Fruit fly (Drosophila melanogaster) whole organism, embryonic: Measurements from ENCODE around the gene Rad17.

ENCODE experiments used
- CG10147 ChIP-seq: fragments of 200-800 bp; sonication (Bioruptor generic); optimal IDR thresholded peaks from 2 replicates; lab custom pipeline; 2019; ENCODE audit warnings: missing biosample characterization, mild to moderate bottlenecking, missing genetic modification characterization, moderate library complexity
- CG10654 ChIP-seq: fragments of 200-800 bp; sonication (Bioruptor generic); optimal IDR thresholded peaks from 2 replicates; lab custom pipeline; 2016; ENCODE audit warnings: missing biosample characterization, missing genetic modification characterization
- CG12659 ChIP-seq: fragments of 200-800 bp; sonication (Bioruptor generic); optimal IDR thresholded peaks from 3 replicates; lab custom pipeline; 2017; ENCODE audit warnings: mild to moderate bottlenecking, missing biosample characterization, missing genetic modification reagents, missing genetic modification characterization
- CG12769 ChIP-seq: fragments of 200-800 bp; sonication (Bioruptor generic); optimal IDR thresholded peaks from 2 replicates; lab custom pipeline; 2019; ENCODE audit warnings: missing biosample characterization, mild to moderate bottlenecking, missing genetic modification characterization, moderate library complexity
- CG13624 ChIP-seq: fragments of 200-800 bp; sonication (Bioruptor generic); optimal IDR thresholded peaks from 2 replicates; lab custom pipeline; 2016; ENCODE audit warnings: missing biosample characterization, missing genetic modification characterization
- CG14050 ChIP-seq: fragments of 200-800 bp; sonication (Bioruptor generic); IDR thresholded peaks from 3 replicates; pipeline ENCODE4 v1.3.6; 2022; ENCODE audit warnings: missing biosample characterization, missing genetic modification characterization
- CG15479 ChIP-seq: fragments of 200-800 bp; sonication (Bioruptor generic); optimal IDR thresholded peaks from 3 replicates; lab custom pipeline; 2019; ENCODE audit warnings: missing biosample characterization, mild to moderate bottlenecking, missing genetic modification characterization, moderate library complexity
- CG17612 ChIP-seq: fragments of 200-800 bp; sonication (Bioruptor generic); IDR thresholded peaks from 2 replicates; pipeline ENCODE4 v1.3.6; 2022; ENCODE audit warnings: missing biosample characterization, missing genetic modification characterization
- CG18011 ChIP-seq: fragments of 200-800 bp; sonication (Bioruptor generic); optimal IDR thresholded peaks from 2 replicates; lab custom pipeline; 2017; ENCODE audit warnings: missing biosample characterization, missing genetic modification characterization, mild to moderate bottlenecking, moderate library complexity, missing genotype
- CG1832 ChIP-seq: fragments of 200-800 bp; sonication (Bioruptor generic); optimal IDR thresholded peaks from 2 replicates; lab custom pipeline; 2017; ENCODE audit warnings: missing biosample characterization, mild to moderate bottlenecking, missing genetic modification characterization, inconsistent platforms
- CG32767 ChIP-seq: fragments of 200-800 bp; sonication (Bioruptor generic); IDR thresholded peaks from 2 replicates; pipeline ENCODE4 v1.3.6; 2022; ENCODE audit warnings: missing biosample characterization, missing genetic modification characterization
- CG4617 ChIP-seq: fragments of 200-800 bp; sonication (Bioruptor generic); optimal IDR thresholded peaks from 3 replicates; lab custom pipeline; 2016; ENCODE audit warnings: missing biosample characterization, missing genetic modification characterization, borderline replicate concordance
- CG4820 ChIP-seq: fragments of 200-800 bp; sonication (Bioruptor generic); optimal IDR thresholded peaks from 3 replicates; lab custom pipeline; 2016; ENCODE audit warnings: missing biosample characterization, missing genetic modification characterization
- CG4854 ChIP-seq: fragments of 200-800 bp; sonication (Bioruptor generic); optimal IDR thresholded peaks from 2 replicates; lab custom pipeline; 2016; ENCODE audit warnings: missing biosample characterization, missing genetic modification characterization, inconsistent platforms
- CG6854 ChIP-seq: fragments of 200-800 bp; sonication (Bioruptor generic); optimal IDR thresholded peaks from 3 replicates; lab custom pipeline; 2017; ENCODE audit warnings: missing biosample characterization, mild to moderate bottlenecking, missing genetic modification characterization
- CG7839 ChIP-seq: fragments of 200-800 bp; sonication (Bioruptor generic); optimal IDR thresholded peaks from 3 replicates; lab custom pipeline; 2018; ENCODE audit warnings: missing biosample characterization, mild to moderate bottlenecking, missing genetic modification characterization, moderate library complexity
- CG7963 ChIP-seq: fragments of 200-800 bp; sonication (Bioruptor generic); IDR thresholded peaks from 3 replicates; pipeline ENCODE4 v1.3.6; 2022; ENCODE audit warnings: missing biosample characterization, missing genetic modification characterization; ENCODE audit not compliant: partially characterized antibody
- CG8281 ChIP-seq: fragments of 200-800 bp; sonication (Bioruptor generic); optimal IDR thresholded peaks from 2 replicates; lab custom pipeline; 2018; ENCODE audit warnings: missing biosample characterization, mild to moderate bottlenecking, missing genetic modification characterization, moderate library complexity
- CG8290 ChIP-seq, 3 experiments: fragments of 200-800 bp; sonication (Bioruptor generic); optimal IDR thresholded peaks; 2 replicates each; lab custom pipeline; 2016 to 2019; ENCODE audit warnings: missing biosample characterization in 3 of 3, missing genetic modification characterization in 3 of 3, mild to moderate bottlenecking in 2 of 3, moderate library complexity in 1 of 3
- CG8388 ChIP-seq: fragments of 200-800 bp; sonication (Bioruptor generic); optimal IDR thresholded peaks from 2 replicates; lab custom pipeline; 2019; ENCODE audit warnings: missing biosample characterization, mild to moderate bottlenecking, missing genetic modification characterization, moderate library complexity
- D ChIP-seq, 2 experiments: fragments of 200-800 bp in 1 of 2; fragments of >200 bp in 1 of 2; sonication (Bioruptor generic) in 1 of 2; optimal IDR thresholded peaks; 2 replicates in 1 of 2; 3 replicates in 1 of 2; lab custom pipeline; 2017; ENCODE audit warnings: mild to moderate bottlenecking in 1 of 2, missing biosample characterization in 1 of 2, missing genetic modification characterization in 1 of 2, missing genetic modification reagents in 1 of 2
- H2.0 ChIP-seq: fragments of 200-800 bp; sonication (Bioruptor generic); IDR thresholded peaks from 2 replicates; pipeline ENCODE4 v1.3.6; 2022; ENCODE audit warnings: missing biosample characterization, missing genetic modification characterization
- HLHmδ ChIP-seq: fragments of 200-800 bp; sonication (Bioruptor generic); optimal IDR thresholded peaks from 2 replicates; lab custom pipeline; 2018; ENCODE audit warnings: missing biosample characterization, mild to moderate bottlenecking, missing genetic modification characterization, moderate library complexity
- Hey ChIP-seq: fragments of 200-800 bp; sonication (Bioruptor generic); optimal IDR thresholded peaks from 3 replicates; lab custom pipeline; 2018; ENCODE audit warnings: missing biosample characterization, mild to moderate bottlenecking, missing genetic modification characterization
- Hr3 ChIP-seq: fragments of 200-800 bp; sonication (Bioruptor generic); optimal IDR thresholded peaks from 3 replicates; lab custom pipeline; 2016; ENCODE audit warnings: missing biosample characterization, missing genetic modification characterization
- NC2β ChIP-seq: fragments of 200-800 bp; sonication (Bioruptor generic); optimal IDR thresholded peaks from 2 replicates; lab custom pipeline; 2016; ENCODE audit warnings: missing biosample characterization, missing genetic modification characterization
- PHDP ChIP-seq: fragments of 200-800 bp; sonication (Bioruptor generic); optimal IDR thresholded peaks from 3 replicates; lab custom pipeline; 2018; ENCODE audit warnings: missing biosample characterization, mild to moderate bottlenecking, missing genetic modification characterization, moderate library complexity
- Sox102F ChIP-seq: fragments of 200-800 bp; sonication (Bioruptor generic); optimal IDR thresholded peaks from 2 replicates; lab custom pipeline; 2018; ENCODE audit warnings: missing biosample characterization, mild to moderate bottlenecking, missing genetic modification characterization, moderate library complexity
- Ssrp ChIP-seq: fragments of 200-800 bp; sonication (Bioruptor generic); optimal IDR thresholded peaks from 2 replicates; lab custom pipeline; 2018; ENCODE audit warnings: missing biosample characterization, mild to moderate bottlenecking, missing genetic modification characterization, moderate library complexity
- Xrp1 ChIP-seq: fragments of 200-800 bp; sonication (Bioruptor generic); IDR thresholded peaks from 2 replicates; pipeline ENCODE4 v1.3.6; 2022; ENCODE audit warnings: missing biosample characterization, missing genetic modification characterization
- ap ChIP-seq: fragments of 200-800 bp; sonication (Bioruptor generic); IDR thresholded peaks from 2 replicates; pipeline ENCODE4 v1.3.6; 2022; ENCODE audit warnings: missing biosample characterization, missing genetic modification characterization
- cato ChIP-seq: fragments of 200-800 bp; sonication (Bioruptor generic); optimal IDR thresholded peaks from 2 replicates; lab custom pipeline; 2016; ENCODE audit warnings: missing biosample characterization, missing genetic modification characterization, borderline replicate concordance
- dmrt11E ChIP-seq: fragments of 200-800 bp; sonication (Bioruptor generic); optimal IDR thresholded peaks from 3 replicates; lab custom pipeline; 2018; ENCODE audit warnings: missing biosample characterization, mild to moderate bottlenecking, missing genetic modification characterization, moderate library complexity
- dmrt99B ChIP-seq: fragments of 200-800 bp; sonication (Bioruptor generic); optimal IDR thresholded peaks from 2 replicates; lab custom pipeline; 2018; ENCODE audit warnings: missing biosample characterization, mild to moderate bottlenecking, missing genetic modification characterization, moderate library complexity
- en ChIP-seq: fragments of 200-800 bp; sonication (Bioruptor generic); optimal IDR thresholded peaks from 2 replicates; lab custom pipeline; 2016; ENCODE audit warnings: missing biosample characterization, missing genetic modification characterization
- eve ChIP-seq, 2 experiments: fragments of >200 bp; optimal IDR thresholded peaks; 2 replicates each; lab custom pipeline; 2017; ENCODE audit warnings: missing biosample characterization in 2 of 2, missing genetic modification characterization in 2 of 2
- grau ChIP-seq: fragments of 200-800 bp; optimal IDR thresholded peaks from 3 replicates; lab custom pipeline; 2019; ENCODE audit warnings: missing biosample characterization, mild to moderate bottlenecking, missing genetic modification characterization, moderate library complexity
- kah ChIP-seq: fragments of 200-800 bp; sonication (Bioruptor generic); optimal IDR thresholded peaks from 2 replicates; lab custom pipeline; 2018; ENCODE audit warnings: missing biosample characterization, mild to moderate bottlenecking, missing genetic modification characterization
- lilli ChIP-seq: fragments of 200-800 bp; sonication (Bioruptor generic); optimal IDR thresholded peaks from 3 replicates; lab custom pipeline; 2016; ENCODE audit warnings: missing biosample characterization, missing genetic modification characterization
- maf-S ChIP-seq: fragments of 200-800 bp; sonication (Bioruptor generic); optimal IDR thresholded peaks from 2 replicates; lab custom pipeline; 2016; ENCODE audit warnings: missing biosample characterization, missing genetic modification characterization
- pb ChIP-seq: fragments of 200-800 bp; sonication (Bioruptor generic); optimal IDR thresholded peaks from 3 replicates; lab custom pipeline; 2016; ENCODE audit warnings: missing biosample characterization, missing genetic modification characterization
- phol ChIP-seq: fragments of 200-800 bp; sonication (Bioruptor generic); optimal IDR thresholded peaks from 3 replicates; lab custom pipeline; 2018; ENCODE audit warnings: missing biosample characterization, mild to moderate bottlenecking, missing genetic modification characterization, moderate library complexity
- rib ChIP-seq: fragments of 200-800 bp; sonication (Bioruptor generic); IDR thresholded peaks from 2 replicates; pipeline ENCODE4 v1.3.6; 2022; ENCODE audit warnings: missing biosample characterization, missing genetic modification characterization
- sens ChIP-seq: fragments of 200-800 bp; sonication (Bioruptor generic); peaks from one replicate; lab custom pipeline; 2016; ENCODE audit warnings: missing biosample characterization, missing genetic modification characterization
- sob ChIP-seq: fragments of 200-800 bp; sonication (Bioruptor generic); IDR thresholded peaks from 2 replicates; pipeline ENCODE4 v1.3.6; 2022; ENCODE audit warnings: missing biosample characterization, missing genetic modification characterization
- sr ChIP-seq: fragments of 200-800 bp; sonication (Bioruptor generic); IDR thresholded peaks from 3 replicates; pipeline ENCODE4 v1.3.6; 2022; ENCODE audit warnings: missing biosample characterization, missing genetic modification characterization
- tin ChIP-seq: fragments of 200-800 bp; sonication (Bioruptor generic); optimal IDR thresholded peaks from 3 replicates; lab custom pipeline; 2016; ENCODE audit warnings: missing biosample characterization, missing genetic modification characterization
- twi ChIP-seq: fragments of 200-800 bp; optimal IDR thresholded peaks from 2 replicates; lab custom pipeline; 2019; ENCODE audit warnings: missing biosample characterization, mild to moderate bottlenecking, missing genetic modification characterization, moderate library complexity
- wek ChIP-seq: fragments of 200-800 bp; sonication (Bioruptor generic); optimal IDR thresholded peaks from 3 replicates; lab custom pipeline; 2018; ENCODE audit warnings: missing biosample characterization, mild to moderate bottlenecking, missing genetic modification characterization, moderate library complexity

Gene Rad17

dm6 chr3R:14691019-14691777 is 28.2 kb upstream of the Rad17 start (continued):
- peak; percentile 15 for TF ChIP-seq Sox102F
- peak; percentile 3 for TF ChIP-seq CG7839 (tag; lab: Kevin White, UChicago)
- no peak for TF ChIP-seq CG17612
- TF ChIP-seq HLHmδ, result no peak
- TF ChIP-seq grau (tag; lab: Kevin White, UChicago), result peak; percentile 22
- TF ChIP-seq Hr3 (GFP tag; lab: Kevin White, UChicago), result no peak
- TF ChIP-seq PHDP (tag; lab: Kevin White, UChicago), result no peak
- no peak for TF ChIP-seq CG10147 (GFP tag; lab: Kevin White, UChicago)
- TF ChIP-seq Hey, result no peak
- TF ChIP-seq Ssrp (tag; lab: Kevin White, UChicago), result peak; percentile 28
- no peak for TF ChIP-seq CG8281
- no peak for TF ChIP-seq CG7963 (GFP tag; lab: Robert Waterston, UW)
- peak; percentile 27; the same call in 1 of the 2 replicates for TF ChIP-seq Xrp1
- TF ChIP-seq CG1832 (GFP tag; lab: Kevin White, UChicago), result no peak
- no peak for TF ChIP-seq H2.0 (GFP tag; lab: Robert Waterston, UW)
- no peak for TF ChIP-seq maf-S (GFP tag; lab: Kevin White, UChicago)
- TF ChIP-seq CG8290 (GFP tag; optimal IDR thresholded peaks at IDR 0.05; lab: Kevin White, UChicago), result no peak
- TF ChIP-seq CG8290 (tag; optimal IDR thresholded peaks at IDR 0.05; lab: Kevin White, UChicago), result no peak
- peak; percentile 52 for TF ChIP-seq dmrt11E (tag; lab: Kevin White, UChicago)
- peak; percentile 0 for TF ChIP-seq dmrt99B (tag; lab: Kevin White, UChicago)
- TF ChIP-seq CG10654, result no peak
- peak in 1 of 2 experiments; percentile 28 for TF ChIP-seq eve (GFP tag; optimal IDR thresholded peaks at IDR 0.05; lab: Kevin White, UChicago)
- no peak for TF ChIP-seq lilli (GFP tag; lab: Kevin White, UChicago)
- peak; percentile 28 for TF ChIP-seq CG15479 (GFP tag; lab: Kevin White, UChicago)
- TF ChIP-seq D (optimal IDR thresholded peaks at IDR 0.05; lab: Kevin White, UChicago), result no peak
- no peak for TF ChIP-seq D (GFP tag; optimal IDR thresholded peaks at IDR 0.05; lab: Kevin White, UChicago)
- no peak for TF ChIP-seq sob (GFP tag; lab: Robert Waterston, UW)
- TF ChIP-seq CG12659 (GFP tag; lab: Kevin White, UChicago), result no peak
- no peak for TF ChIP-seq CG18011 (GFP tag; lab: Kevin White, UChicago)
- no peak for TF ChIP-seq pb (GFP tag; lab: Kevin White, UChicago)
- no peak for TF ChIP-seq sr (GFP tag; lab: Robert Waterston, UW)
- no peak for TF ChIP-seq CG8388 (GFP tag; lab: Kevin White, UChicago)
- TF ChIP-seq CG4617 (GFP tag; lab: Kevin White, UChicago), result no peak
- no peak for TF ChIP-seq NC2β
- no peak for TF ChIP-seq twi
- TF ChIP-seq CG14050 (GFP tag; lab: Robert Waterston, UW), result no peak
- no peak for TF ChIP-seq CG4854 (GFP tag; lab: Kevin White, UChicago)
- TF ChIP-seq cato, result no peak
- no peak for TF ChIP-seq kah
- peak; percentile 36 for TF ChIP-seq phol (tag; lab: Kevin White, UChicago)
- TF ChIP-seq CG13624, result no peak
- no peak for TF ChIP-seq tin (GFP tag; lab: Kevin White, UChicago)
- no peak for TF ChIP-seq CG12769 (tag; lab: Kevin White, UChicago)
- no peak for TF ChIP-seq ap (GFP tag; lab: Robert Waterston, UW)
- TF ChIP-seq CG32767 (GFP tag; lab: Robert Waterston, UW), result no peak
- TF ChIP-seq sens (GFP tag; lab: Kevin White, UChicago), result peak; percentile 74
- no peak for TF ChIP-seq wek (GFP tag; lab: Kevin White, UChicago)
- TF ChIP-seq rib, result no peak
- TF ChIP-seq CG6854, result no peak
- no peak for TF ChIP-seq CG4820
- no peak for TF ChIP-seq en
